Worm (Caenorhabditis elegans) whole organism, early embryonic: ENCODE results near the gene clec-166.

Experiments
- B0310.2 ChIP-seq: sonication (generic microtip); optimal IDR thresholded peaks from 2 replicates; lab custom pipeline; 2016; ENCODE audit warnings: mild to moderate bottlenecking, missing genetic modification characterization, missing compliant biosample characterization
- aly-1 ChIP-seq: sonication (generic microtip); optimal IDR thresholded peaks from 2 replicates; lab custom pipeline; 2016; ENCODE audit warnings: missing genetic modification characterization, missing compliant biosample characterization
- ama-1 ChIP-seq: fragments of 150-350 bp; optimal IDR thresholded peaks from 2 replicates; lab custom pipeline; 2014
- ceh-13 ChIP-seq: fragments of 200-800 bp; sonication (Bioruptor generic); optimal IDR thresholded peaks from 2 replicates; lab custom pipeline; 2018; ENCODE audit warnings: mild to moderate bottlenecking, missing genetic modification characterization, missing compliant biosample characterization
- ets-7 ChIP-seq: sonication (generic microtip); optimal IDR thresholded peaks from 2 replicates; lab custom pipeline; 2016; ENCODE audit warnings: missing genotype, missing genetic modification characterization, missing compliant biosample characterization
- hmbx-1 ChIP-seq: sonication (generic microtip); optimal IDR thresholded peaks from 2 replicates; lab custom pipeline; 2016; ENCODE audit warnings: mild to moderate bottlenecking, missing genetic modification characterization, missing compliant biosample characterization
- scrt-1 ChIP-seq: fragments of 200-800 bp; sonication (Bioruptor generic); IDR thresholded peaks from 2 replicates; pipeline ENCODE4 v1.3.6; 2022; ENCODE audit warnings: missing genetic modification characterization, missing compliant biosample characterization
- tbx-11 ChIP-seq: fragments of 200-800 bp; sonication (Bioruptor generic); IDR thresholded peaks from 2 replicates; pipeline ENCODE4 v1.3.6; 2022; ENCODE audit warnings: missing genetic modification characterization, missing compliant biosample characterization
- tra-4 ChIP-seq: sonication (generic microtip); optimal IDR thresholded peaks from 2 replicates; lab custom pipeline; 2017; ENCODE audit warnings: missing genetic modification characterization, missing compliant biosample characterization

- TF ChIP-seq tbx-11 (no peak), hmbx-1 (no peak), B0310.2 (tag; lab: Kevin White, UChicago) (no peak), tra-4 (tag; lab: Kevin White, UChicago) (no peak), scrt-1 (GFP tag; lab: Robert Waterston, UW) (no peak), ama-1 (lab: Kevin White, UChicago) (no peak), ceh-13 (no peak), aly-1 (tag; lab: Kevin White, UChicago) (no peak), ets-7 (no peak)
These were observed 19.6 kb downstream of the clec-166 start, which contains the start of gene W09G12.6 for ce11 chrIV:1231589-1231988.
